Worm (Caenorhabditis elegans): ENCODE data around the gene K03D3.2.

ce11 chrIV:16293889-16294288 is 34.5 kb downstream of the K03D3.2 start:
- TF ChIP-seq ceh-36 (tag; optimal IDR thresholded peaks at IDR 0.05) = no peak
- no peak for TF ChIP-seq ama-1 (optimal IDR thresholded peaks at IDR 0.05)
- TF ChIP-seq F13C5.2 (tag; optimal IDR thresholded peaks at IDR 0.05) = no peak
- TF ChIP-seq tbx-37 (GFP tag; conservative IDR thresholded peaks at IDR 0.05) = no peak
- TF ChIP-seq ets-7 (tag; optimal IDR thresholded peaks at IDR 0.05) = no peak
- TF ChIP-seq scrt-1 (GFP tag; IDR thresholded peaks at IDR 0.05) = no peak
- no peak for TF ChIP-seq flt-1 (GFP tag; IDR thresholded peaks at IDR 0.05)
- no peak for TF ChIP-seq aly-1 (tag; optimal IDR thresholded peaks at IDR 0.05)
